Fruit fly (Drosophila melanogaster) whole organism, embryonic: ENCODE measurements around the gene FBXO11.

Source experiments
- Adf1 ChIP-seq: fragments of 200-800 bp; sonication (Bioruptor generic); IDR thresholded peaks from 2 replicates; pipeline ENCODE4 v1.3.6; 2022; ENCODE audit warnings: missing biosample characterization, missing genetic modification characterization
- BEAF-32 ChIP-seq: fragments of 200-800 bp; sonication (Bioruptor generic); optimal IDR thresholded peaks from 3 replicates; lab custom pipeline; 2017; ENCODE audit warnings: missing biosample characterization, missing genetic modification characterization, mild to moderate bottlenecking, moderate library complexity, missing genetic modification reagents
- Bgb ChIP-seq: fragments of 200-800 bp; sonication (Bioruptor generic); IDR thresholded peaks from 2 replicates; pipeline ENCODE4 v1.3.6; 2022; ENCODE audit warnings: missing biosample characterization, missing genetic modification characterization; ENCODE audit not compliant: partially characterized antibody
- CG10274 ChIP-seq: fragments of 200-800 bp; sonication (Bioruptor generic); optimal IDR thresholded peaks from 3 replicates; lab custom pipeline; 2017; ENCODE audit warnings: missing biosample characterization, mild to moderate bottlenecking, missing genetic modification characterization
- CG10462 ChIP-seq: fragments of 200-800 bp; sonication (Bioruptor generic); optimal IDR thresholded peaks from 2 replicates; lab custom pipeline; 2016; ENCODE audit warnings: missing biosample characterization, missing genetic modification characterization
- CG11504 ChIP-seq: fragments of 200-800 bp; sonication (Bioruptor generic); optimal IDR thresholded peaks from 3 replicates; lab custom pipeline; 2019; ENCODE audit warnings: missing biosample characterization, mild to moderate bottlenecking, missing genetic modification characterization, moderate library complexity
- CG12659 ChIP-seq: fragments of 200-800 bp; sonication (Bioruptor generic); optimal IDR thresholded peaks from 3 replicates; lab custom pipeline; 2017; ENCODE audit warnings: mild to moderate bottlenecking, missing biosample characterization, missing genetic modification reagents, missing genetic modification characterization
- CG13894 ChIP-seq: fragments of 200-800 bp; sonication (Bioruptor generic); optimal IDR thresholded peaks from 3 replicates; lab custom pipeline; 2018; ENCODE audit warnings: missing biosample characterization, mild to moderate bottlenecking, missing genetic modification characterization, moderate library complexity
- CG15073 ChIP-seq: fragments of 200-800 bp; sonication (Bioruptor generic); optimal IDR thresholded peaks from 2 replicates; lab custom pipeline; 2016; ENCODE audit warnings: missing biosample characterization, missing genetic modification characterization
- CG17186 ChIP-seq: fragments of 200-800 bp; sonication (Bioruptor generic); optimal IDR thresholded peaks from 3 replicates; lab custom pipeline; 2017; ENCODE audit warnings: missing biosample characterization, missing genetic modification reagents, missing genetic modification characterization
- CG2678 ChIP-seq: fragments of 200-800 bp; sonication (Bioruptor generic); optimal IDR thresholded peaks from 3 replicates; lab custom pipeline; 2019; ENCODE audit warnings: missing biosample characterization, mild to moderate bottlenecking, missing genetic modification characterization, moderate library complexity
- CG32532 ChIP-seq: fragments of 200-800 bp; sonication (Bioruptor generic); IDR thresholded peaks from 2 replicates; pipeline ENCODE4 v1.3.6; 2022; ENCODE audit warnings: missing biosample characterization, missing genetic modification characterization
- CG34376 ChIP-seq: fragments of 200-800 bp; sonication (Bioruptor generic); optimal IDR thresholded peaks from 2 replicates; lab custom pipeline; 2018; ENCODE audit warnings: missing biosample characterization, mild to moderate bottlenecking, missing genetic modification characterization
- CG34422 ChIP-seq: fragments of 200-800 bp; sonication (Bioruptor generic); IDR thresholded peaks from 3 replicates; pipeline ENCODE4 v1.3.6; 2022; ENCODE audit warnings: missing biosample characterization, missing genetic modification characterization
- CG3838 ChIP-seq: fragments of 200-800 bp; sonication (Bioruptor generic); optimal IDR thresholded peaks from 3 replicates; lab custom pipeline; 2016; ENCODE audit warnings: missing biosample characterization, missing genetic modification characterization
- CG5180 ChIP-seq: fragments of 200-800 bp; sonication (Bioruptor generic); optimal IDR thresholded peaks from 3 replicates; lab custom pipeline; 2017; ENCODE audit warnings: missing biosample characterization, missing genetic modification characterization, mild to moderate bottlenecking, moderate library complexity, missing genetic modification reagents
- CG6272 ChIP-seq: fragments of 200-800 bp; sonication (Bioruptor generic); IDR thresholded peaks from 2 replicates; pipeline ENCODE4 v1.3.6; 2022; ENCODE audit warnings: missing biosample characterization, missing genetic modification characterization
- CG6791 ChIP-seq: fragments of 200-800 bp; sonication (Bioruptor generic); IDR thresholded peaks from 3 replicates; pipeline ENCODE4 v1.3.6; 2022; ENCODE audit warnings: missing biosample characterization, missing genetic modification characterization; ENCODE audit not compliant: partially characterized antibody
- CG7372 ChIP-seq: fragments of 200-800 bp; sonication (Bioruptor generic); IDR thresholded peaks from 2 replicates; pipeline ENCODE4 v1.3.6; 2022; ENCODE audit warnings: missing biosample characterization, missing genetic modification characterization
- CG7745 ChIP-seq: fragments of 200-800 bp; sonication (Bioruptor generic); optimal IDR thresholded peaks from 2 replicates; lab custom pipeline; 2018; ENCODE audit warnings: missing biosample characterization, mild to moderate bottlenecking, missing genetic modification characterization, moderate library complexity
- CG9609 ChIP-seq: fragments of 200-800 bp; sonication (Bioruptor generic); optimal IDR thresholded peaks from 3 replicates; lab custom pipeline; 2016; ENCODE audit warnings: missing biosample characterization, missing genetic modification characterization
- Chrac-16 ChIP-seq: fragments of 200-800 bp; sonication (Bioruptor generic); optimal IDR thresholded peaks from 3 replicates; lab custom pipeline; 2016; ENCODE audit warnings: missing biosample characterization, missing genetic modification characterization
- CoRest ChIP-seq: fragments of 200-800 bp; sonication (Bioruptor generic); optimal IDR thresholded peaks from 3 replicates; lab custom pipeline; 2018; ENCODE audit warnings: missing biosample characterization, mild to moderate bottlenecking, missing genetic modification characterization, moderate library complexity
- Fer3 ChIP-seq: fragments of 200-800 bp; sonication (Bioruptor generic); optimal IDR thresholded peaks from 2 replicates; lab custom pipeline; 2018; ENCODE audit warnings: missing biosample characterization, mild to moderate bottlenecking, missing genetic modification characterization, moderate library complexity
- H2.0 ChIP-seq: fragments of 200-800 bp; sonication (Bioruptor generic); IDR thresholded peaks from 2 replicates; pipeline ENCODE4 v1.3.6; 2022; ENCODE audit warnings: missing biosample characterization, missing genetic modification characterization
- HLH54F ChIP-seq: fragments of 200-800 bp; sonication (Bioruptor generic); optimal IDR thresholded peaks from 3 replicates; lab custom pipeline; 2016; ENCODE audit warnings: missing biosample characterization, missing genetic modification characterization
- Hand ChIP-seq: fragments of 200-800 bp; sonication (Bioruptor generic); optimal IDR thresholded peaks from 2 replicates; lab custom pipeline; 2017; ENCODE audit warnings: mild to moderate bottlenecking, missing biosample characterization, missing genetic modification reagents, missing genetic modification characterization
- Hr78 ChIP-seq, 2 experiments: fragments of 200-800 bp in 1 of 2; fragments of >200 bp in 1 of 2; sonication (Bioruptor generic) in 1 of 2; optimal IDR thresholded peaks; 2 replicates each; lab custom pipeline; 2017 to 2019; ENCODE audit warnings: missing biosample characterization in 2 of 2, missing genetic modification characterization in 2 of 2, mild to moderate bottlenecking in 1 of 2, moderate library complexity in 1 of 2
- Meics ChIP-seq: fragments of 200-800 bp; sonication (Bioruptor generic); optimal IDR thresholded peaks from 2 replicates; lab custom pipeline; 2017; ENCODE audit warnings: missing biosample characterization, mild to moderate bottlenecking, missing genetic modification characterization
- Six4 ChIP-seq: fragments of 200-800 bp; sonication (Bioruptor generic); optimal IDR thresholded peaks from 2 replicates; lab custom pipeline; 2016; ENCODE audit warnings: missing biosample characterization, missing genetic modification characterization
- Trl ChIP-seq, 3 experiments: fragments of >200 bp in 2 of 3; fragments of 200-800 bp in 1 of 3; sonication (Bioruptor generic) in 1 of 3; optimal IDR thresholded peaks; 2 replicates in 1 of 3; 3 replicates in 2 of 3; lab custom pipeline; 2016 to 2017; ENCODE audit warnings: missing biosample characterization in 1 of 3, missing genetic modification characterization in 1 of 3
- abd-A ChIP-seq: fragments of 200-800 bp; sonication (Bioruptor generic); optimal IDR thresholded peaks from 3 replicates; lab custom pipeline; 2019; ENCODE audit warnings: missing biosample characterization, mild to moderate bottlenecking, missing genetic modification characterization, moderate library complexity
- al ChIP-seq: fragments of 200-800 bp; sonication (Bioruptor generic); IDR thresholded peaks from 2 replicates; pipeline ENCODE4 v1.3.6; 2022; ENCODE audit warnings: missing biosample characterization, missing genetic modification characterization
- bcd ChIP-seq: fragments of 200-800 bp; sonication (Bioruptor generic); optimal IDR thresholded peaks from 2 replicates; lab custom pipeline; 2017; ENCODE audit warnings: missing biosample characterization, mild to moderate bottlenecking, missing genetic modification characterization
- cg ChIP-seq: fragments of 200-800 bp; sonication (Bioruptor generic); optimal IDR thresholded peaks from 3 replicates; lab custom pipeline; 2019; ENCODE audit warnings: missing biosample characterization, mild to moderate bottlenecking, missing genetic modification characterization, moderate library complexity
- emc ChIP-seq: fragments of 200-800 bp; sonication (Bioruptor generic); optimal IDR thresholded peaks from 2 replicates; lab custom pipeline; 2016; ENCODE audit warnings: missing biosample characterization, missing genetic modification characterization
- fd102C ChIP-seq: fragments of 200-800 bp; sonication (Bioruptor generic); optimal IDR thresholded peaks from 2 replicates; lab custom pipeline; 2018; ENCODE audit warnings: missing biosample characterization, mild to moderate bottlenecking, missing genetic modification characterization, moderate library complexity
- ftz-f1 ChIP-seq: fragments of 200-800 bp; sonication (Bioruptor generic); optimal IDR thresholded peaks from 2 replicates; lab custom pipeline; 2016; ENCODE audit warnings: missing biosample characterization, missing genetic modification characterization
- grau ChIP-seq: fragments of 200-800 bp; optimal IDR thresholded peaks from 3 replicates; lab custom pipeline; 2019; ENCODE audit warnings: missing biosample characterization, mild to moderate bottlenecking, missing genetic modification characterization, moderate library complexity
- grn ChIP-seq: fragments of 200-800 bp; sonication (Bioruptor generic); optimal IDR thresholded peaks from 3 replicates; lab custom pipeline; 2017; ENCODE audit warnings: missing biosample characterization, missing genetic modification characterization
- gsb-n ChIP-seq: fragments of 200-800 bp; sonication (Bioruptor generic); optimal IDR thresholded peaks from 3 replicates; lab custom pipeline; 2018; ENCODE audit warnings: missing biosample characterization, mild to moderate bottlenecking, missing genetic modification characterization
- nau ChIP-seq: fragments of 200-800 bp; sonication (Bioruptor generic); optimal IDR thresholded peaks from 3 replicates; lab custom pipeline; 2017; ENCODE audit warnings: missing biosample characterization, mild to moderate bottlenecking, missing genetic modification characterization, missing genetic modification reagents
- nerfin-1 ChIP-seq: fragments of 200-800 bp; sonication (Bioruptor generic); optimal IDR thresholded peaks from 3 replicates; lab custom pipeline; 2019; ENCODE audit warnings: missing biosample characterization, mild to moderate bottlenecking, missing genetic modification characterization, moderate library complexity
- odd ChIP-seq: fragments of 200-800 bp; sonication (Bioruptor generic); optimal IDR thresholded peaks from 2 replicates; lab custom pipeline; 2017; ENCODE audit warnings: missing biosample characterization, mild to moderate bottlenecking, missing genetic modification characterization
- org-1 ChIP-seq: fragments of 200-800 bp; sonication (Bioruptor generic); optimal IDR thresholded peaks from 2 replicates; lab custom pipeline; 2017; ENCODE audit warnings: missing biosample characterization, missing genetic modification characterization
- sc ChIP-seq, 3 experiments: fragments of >200 bp in 2 of 3; fragments of 200-800 bp in 1 of 3; sonication (Bioruptor generic) in 1 of 3; optimal IDR thresholded peaks; 2 replicates in 2 of 3; 3 replicates in 1 of 3; lab custom pipeline; 2017; ENCODE audit warnings: mild to moderate bottlenecking in 1 of 3, missing biosample characterization in 1 of 3, missing genetic modification characterization in 1 of 3, missing genetic modification reagents in 1 of 3
- tin ChIP-seq: fragments of 200-800 bp; sonication (Bioruptor generic); optimal IDR thresholded peaks from 3 replicates; lab custom pipeline; 2016; ENCODE audit warnings: missing biosample characterization, missing genetic modification characterization
- tio ChIP-seq: fragments of 200-800 bp; sonication (Bioruptor generic); optimal IDR thresholded peaks from 2 replicates; lab custom pipeline; 2017; ENCODE audit warnings: missing biosample characterization, missing genetic modification characterization, inconsistent platforms
- tup ChIP-seq: fragments of 200-800 bp; sonication (Bioruptor generic); optimal IDR thresholded peaks from 2 replicates; lab custom pipeline; 2016; ENCODE audit warnings: missing biosample characterization, mild to moderate bottlenecking, missing genetic modification characterization, moderate library complexity

Gene FBXO11

DNA sequence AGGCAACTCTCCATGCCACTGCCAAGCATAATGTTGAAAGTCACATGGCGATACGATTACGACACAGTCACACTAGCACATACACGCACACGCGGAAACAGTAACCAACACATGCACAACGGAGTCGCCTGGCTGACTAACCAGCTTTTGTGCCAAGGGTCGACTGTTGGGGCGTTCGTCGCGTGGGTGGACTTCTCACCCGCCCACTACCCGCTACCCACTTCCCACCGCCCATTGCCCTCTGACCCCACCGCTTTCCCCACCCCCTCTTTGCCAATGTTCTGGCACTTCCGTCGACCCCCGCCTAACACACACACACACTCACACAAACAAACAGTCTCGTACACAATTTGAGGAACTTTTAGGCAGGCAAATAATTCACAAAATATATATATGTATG, 42.5 kb upstream of the FBXO11 start (continued):
- no peak for TF ChIP-seq Fer3
- TF ChIP-seq CG6272 (GFP tag; lab: Robert Waterston, UW): no peak
- no peak for TF ChIP-seq tio (GFP tag; lab: Kevin White, UChicago)
- no peak for TF ChIP-seq BEAF-32 (GFP tag; lab: Kevin White, UChicago)
- peak; percentile 9 for TF ChIP-seq grau (tag; lab: Kevin White, UChicago)
- TF ChIP-seq CG7745 (tag; lab: Kevin White, UChicago): no peak
- peak; percentile 11 for TF ChIP-seq cg
- no peak for TF ChIP-seq CG5180 (GFP tag; lab: Kevin White, UChicago)
- TF ChIP-seq CG12659 (GFP tag; lab: Kevin White, UChicago): no peak
- TF ChIP-seq org-1 (GFP tag; lab: Kevin White, UChicago): no peak
- no peak for TF ChIP-seq al (GFP tag; lab: Robert Waterston, UW)
- TF ChIP-seq CG11504 (tag; lab: Kevin White, UChicago): no peak
- no peak for TF ChIP-seq Six4
- TF ChIP-seq CG3838: no peak
- no peak for TF ChIP-seq Trl (optimal IDR thresholded peaks at IDR 0.05; lab: Kevin White, UChicago)
- TF ChIP-seq Trl (GFP tag; optimal IDR thresholded peaks at IDR 0.05; lab: Kevin White, UChicago): no peak
- TF ChIP-seq Hr78 (GFP tag; optimal IDR thresholded peaks at IDR 0.05; lab: Kevin White, UChicago): peak in 1 of 2 experiments; percentile 27
- no peak for TF ChIP-seq CG9609
- TF ChIP-seq CG17186 (GFP tag; lab: Kevin White, UChicago): no peak
- no peak for TF ChIP-seq nau
- peak; percentile 11 for TF ChIP-seq Hand
- no peak for TF ChIP-seq CG10274
- TF ChIP-seq CG15073 (GFP tag; lab: Kevin White, UChicago): no peak
- TF ChIP-seq CG34422 (GFP tag; lab: Robert Waterston, UW): no peak
- no peak for TF ChIP-seq emc (GFP tag; lab: Kevin White, UChicago)
- TF ChIP-seq grn: no peak
- no peak for TF ChIP-seq sc (optimal IDR thresholded peaks at IDR 0.05; lab: Kevin White, UChicago)
- no peak for TF ChIP-seq sc (GFP tag; optimal IDR thresholded peaks at IDR 0.05; lab: Kevin White, UChicago)
- TF ChIP-seq Chrac-16: no peak
- TF ChIP-seq HLH54F: no peak
- no peak for TF ChIP-seq ftz-f1 (GFP tag; lab: Kevin White, UChicago)
- no peak for TF ChIP-seq CoRest (tag; lab: Kevin White, UChicago)
- no peak for TF ChIP-seq gsb-n (tag; lab: Kevin White, UChicago)
- no peak for TF ChIP-seq bcd
- peak; percentile 6; the same call in 1 of the 2 replicates for TF ChIP-seq CG32532
- TF ChIP-seq tup: no peak
- no peak for TF ChIP-seq abd-A (tag; lab: Kevin White, UChicago)
- TF ChIP-seq CG34376 (GFP tag; lab: Kevin White, UChicago): no peak
- TF ChIP-seq fd102C (GFP tag; lab: Kevin White, UChicago): no peak
- no peak for TF ChIP-seq tin (GFP tag; lab: Kevin White, UChicago)
- no peak for TF ChIP-seq CG10462 (GFP tag; lab: Kevin White, UChicago)
- TF ChIP-seq Meics: peak; percentile 2
- TF ChIP-seq CG7372 (GFP tag; lab: Robert Waterston, UW): no peak
- no peak for TF ChIP-seq H2.0
- peak; percentile 15 for TF ChIP-seq CG2678 (tag; lab: Kevin White, UChicago)
- no peak for TF ChIP-seq odd (GFP tag; lab: Kevin White, UChicago)
- no peak for TF ChIP-seq Adf1 (GFP tag; lab: Robert Waterston, UW)
- TF ChIP-seq Bgb (GFP tag; lab: Robert Waterston, UW): no peak
- peak; percentile 22 for TF ChIP-seq CG13894 (tag; lab: Kevin White, UChicago)
- TF ChIP-seq nerfin-1 (tag; lab: Kevin White, UChicago): no peak
- no peak for TF ChIP-seq CG6791 (GFP tag; lab: Robert Waterston, UW)
